Fruit fly (Drosophila melanogaster) S2 (cell line): ENCODE measurements around the gene ara.

Source experiments
- CG8478 ChIP-seq: fragments of >200 bp; optimal IDR thresholded peaks from 2 replicates; lab custom pipeline; 2018
- CTCF ChIP-seq, 2 experiments: fragments of >200 bp; optimal IDR thresholded peaks; 2 replicates each; lab custom pipeline; 2018

DNA sequence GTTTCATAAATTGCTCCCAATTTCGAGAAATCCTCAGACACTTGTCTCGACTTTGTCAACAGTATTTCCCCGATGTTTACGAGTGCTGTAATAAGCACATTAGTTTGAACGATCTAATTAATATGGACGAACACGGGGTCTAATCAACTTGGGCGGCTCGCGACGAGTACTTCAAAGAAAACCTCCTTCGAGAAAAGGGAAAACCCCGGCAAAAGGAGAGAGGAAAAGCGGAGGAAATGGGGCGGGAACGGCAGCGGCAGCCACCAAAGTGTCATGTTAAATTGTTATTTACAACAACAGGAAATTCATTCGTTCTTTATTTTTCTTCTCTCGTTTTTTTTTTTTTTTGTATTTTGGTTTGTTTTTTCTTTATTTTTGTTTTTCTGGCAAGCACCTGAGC is 7.8 kb downstream of the ara start:
- TF ChIP-seq CTCF (optimal IDR thresholded peaks at IDR 0.05; lab: Kevin White, UChicago) = no peak
- no peak for TF ChIP-seq CG8478
